Worm (Caenorhabditis elegans) whole organism, L4 larva: ENCODE results near the gene K12H6.6.

Source experiments
- ZK546.5 ChIP-seq, 2 experiments: sonication (generic microtip); optimal IDR thresholded peaks; 2 replicates each; lab custom pipeline; 2017; ENCODE audit warnings: missing biosample characterization in 2 of 2, missing genetic modification characterization in 2 of 2
- nhr-48 ChIP-seq: sonication (generic microtip); optimal IDR thresholded peaks from 2 replicates; lab custom pipeline; 2016; ENCODE audit warnings: mild to moderate bottlenecking, missing genetic modification characterization, missing compliant biosample characterization
- unc-39 ChIP-seq: sonication (generic microtip); optimal IDR thresholded peaks from 2 replicates; lab custom pipeline; 2017; ENCODE audit warnings: missing biosample characterization, missing genetic modification characterization

DNA sequence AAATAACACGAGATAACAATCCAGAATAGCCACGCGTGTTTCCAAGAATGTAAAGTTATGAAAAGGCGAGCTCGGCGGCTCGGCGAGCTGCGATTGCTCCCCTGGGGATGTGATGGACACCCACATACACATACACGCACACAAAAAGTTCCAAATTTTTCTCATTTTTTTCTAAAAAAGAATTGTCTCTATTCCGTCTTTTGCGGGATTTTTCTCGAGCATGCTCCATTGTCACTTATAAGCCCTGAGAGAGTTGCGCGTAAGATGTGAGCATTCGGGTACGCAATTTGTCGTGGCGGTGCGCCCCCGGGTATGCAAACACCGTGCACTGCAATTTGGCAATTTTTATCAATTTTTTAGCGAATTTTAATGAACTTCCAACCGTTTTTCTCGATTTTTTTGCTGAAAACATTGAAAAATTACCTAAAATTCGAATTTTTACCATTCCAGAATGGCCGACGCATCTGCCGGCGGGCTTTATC lies 44.0 kb downstream of the K12H6.6 start, which contains the start of the genes F08D12.12 and srpa-72:
- TF ChIP-seq nhr-48 (no peak), ZK546.5 (tag; optimal IDR thresholded peaks at IDR 0.05; lab: Kevin White, UChicago) (no peak), unc-39 (no peak)
